Worm (Caenorhabditis elegans) whole organism, mixed stage, embryonic: ENCODE measurements around the gene adt-2.

ENCODE experiments used
- blmp-1 ChIP-seq: fragments of 150-350 bp; optimal IDR thresholded peaks from 2 replicates; lab custom pipeline; 2014; ENCODE audit warnings: missing biosample characterization, missing genetic modification characterization
- ces-1 ChIP-seq: fragments of 150-350 bp; optimal IDR thresholded peaks from 2 replicates; lab custom pipeline; 2014; ENCODE audit warnings: missing biosample characterization, missing genetic modification reagents, missing genetic modification characterization
- hlh-1 ChIP-seq: fragments of 150-350 bp; optimal IDR thresholded peaks from 2 replicates; lab custom pipeline; 2014; ENCODE audit warnings: missing biosample characterization, missing genetic modification reagents, missing genetic modification characterization
- nhr-12 ChIP-seq: fragments of 150-350 bp; optimal IDR thresholded peaks from 2 replicates; lab custom pipeline; 2014; ENCODE audit warnings: missing biosample characterization, missing genetic modification characterization
- nhr-237 ChIP-seq: fragments of 150-350 bp; optimal IDR thresholded peaks from 2 replicates; lab custom pipeline; 2014; ENCODE audit warnings: missing biosample characterization, missing genetic modification characterization
- nhr-28 ChIP-seq: fragments of 150-350 bp; optimal IDR thresholded peaks from 2 replicates; lab custom pipeline; 2014; ENCODE audit warnings: missing biosample characterization, missing genetic modification characterization
- snpc-4 ChIP-seq: fragments of 150-350 bp; optimal IDR thresholded peaks from 2 replicates; lab custom pipeline; 2014; ENCODE audit warnings: missing biosample characterization, missing genetic modification characterization
- unc-39 ChIP-seq: fragments of 150-350 bp; optimal IDR thresholded peaks from 2 replicates; lab custom pipeline; 2014; ENCODE audit warnings: missing biosample characterization, missing genetic modification characterization

DNA sequence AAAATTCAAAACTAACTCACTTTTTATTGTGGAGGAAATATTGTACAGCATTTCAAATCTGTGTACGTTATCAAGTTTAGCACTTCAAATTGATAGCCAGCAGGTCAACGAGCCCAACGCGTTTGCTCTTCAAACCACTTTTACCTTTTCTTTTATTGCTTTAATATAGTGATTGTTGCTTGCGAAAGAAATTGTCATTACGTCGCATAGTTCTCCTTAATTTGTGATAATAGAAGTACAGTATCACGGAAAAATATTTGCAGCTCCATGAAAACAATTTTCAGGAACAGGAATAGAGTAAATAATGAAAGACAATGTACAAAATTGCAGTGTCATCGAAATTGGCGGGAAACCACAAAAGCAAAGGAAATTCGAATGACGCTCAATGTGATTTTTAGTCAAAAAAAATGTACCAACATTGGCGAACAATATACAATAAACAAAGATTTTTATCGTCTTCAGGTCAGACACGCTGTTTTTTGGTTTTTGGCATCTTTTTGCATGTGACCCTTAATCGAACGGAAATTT is 27.0 kb upstream of the adt-2 start, which contains the start of the genes PDB1.1 and F08C6.5:
- no peak for TF ChIP-seq nhr-237 (tag; lab: Kevin White, UChicago)
- no peak for TF ChIP-seq nhr-12 (tag; lab: Kevin White, UChicago)
- TF ChIP-seq blmp-1: no peak
- TF ChIP-seq ces-1: no peak
- TF ChIP-seq snpc-4: no peak
- no peak for TF ChIP-seq unc-39
- no peak for TF ChIP-seq nhr-28 (tag; lab: Kevin White, UChicago)
- TF ChIP-seq hlh-1: no peak
